In the genomic region with DNA sequence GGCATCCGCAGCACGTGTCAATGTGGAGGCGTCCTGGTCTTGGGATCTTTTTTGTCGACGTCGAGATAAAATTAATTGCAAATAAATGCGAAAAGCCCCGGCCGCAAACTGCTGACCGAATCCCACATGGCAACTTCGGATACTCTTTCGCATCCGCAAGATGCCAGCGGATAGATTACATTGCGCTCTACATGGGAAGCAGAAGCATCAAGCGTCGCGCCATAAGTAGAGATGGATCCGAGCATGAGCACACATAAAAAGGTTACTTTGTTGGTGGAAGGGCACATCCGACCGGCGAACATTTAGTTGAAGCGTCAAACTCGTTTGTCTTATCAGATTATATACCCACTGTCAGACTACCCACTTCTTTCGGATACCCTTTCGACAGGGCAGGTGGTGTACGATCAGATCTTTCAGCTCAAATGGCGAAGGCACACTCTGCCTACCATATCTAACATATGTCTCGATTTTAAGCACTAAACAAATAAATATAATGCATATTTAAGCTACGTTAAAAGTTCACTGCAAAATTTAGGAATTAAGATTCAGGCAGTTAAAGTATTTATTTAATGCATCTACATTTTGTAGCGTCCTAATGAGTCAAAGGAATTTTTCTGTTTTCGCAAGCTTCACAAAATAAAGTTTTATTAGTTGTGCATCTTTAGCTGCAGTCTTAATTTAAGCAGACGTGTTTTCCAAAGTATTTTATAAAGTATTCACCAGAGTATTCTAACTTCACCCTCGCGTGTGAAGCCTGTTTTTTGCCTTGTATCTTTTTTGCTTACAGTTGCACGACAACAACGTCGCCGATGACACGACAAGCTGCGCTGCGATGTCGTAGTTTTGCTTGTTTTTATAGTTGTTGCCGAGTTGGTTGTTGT, we compare ENCODE assay signal across 2 fruit fly cellular contexts.
TF ChIP-seq lines count a peak whose summit lies in the region.

No protein-coding gene starts in this region.

TF ChIP-seq in whole organism, embryonic, 481 proteins besides CTCF, POLR2A, EP300 and RAD21 (continued from another document):
- TF ChIP-seq CG14014 (GFP tag; IDR thresholded peaks at IDR 0.05; lab: Robert Waterston, UW) (0 out of 2 replicates have a peak, but pooled peaks have one; percentile 13), CG15011 (GFP tag; optimal IDR thresholded peaks at IDR 0.05; lab: Kevin White, UChicago) (peak; percentile 7), CG16813 (GFP tag; IDR thresholded peaks at IDR 0.05; lab: Robert Waterston, UW; ENCODE audit: partially characterized antibody) (no peak), chm (GFP tag; IDR thresholded peaks at IDR 0.05; lab: Robert Waterston, UW) (0 out of 2 replicates have a peak, but pooled peaks have one; percentile 41), sens (GFP tag; lab: Kevin White, UChicago) (peak; percentile 76), Oli (tag; optimal IDR thresholded peaks at IDR 0.05; lab: Kevin White, UChicago) (peak; percentile 37), dpn (GFP tag; optimal IDR thresholded peaks at IDR 0.05; lab: Kevin White, UChicago) (peak in 1 of 2 experiments; percentile 11), eve (GFP tag; optimal IDR thresholded peaks at IDR 0.05; lab: Kevin White, UChicago) (peak in 1 of 2 experiments; percentile 69), CG1603 (tag; optimal IDR thresholded peaks at IDR 0.05; lab: Kevin White, UChicago) (peak; percentile 7), sisA (GFP tag; IDR thresholded peaks at IDR 0.05; lab: Robert Waterston, UW) (no peak), row (GFP tag; IDR thresholded peaks at IDR 0.05; lab: Robert Waterston, UW) (peak; percentile 31; the same call in 2 of the 3 replicates), CG11247 (GFP tag; IDR thresholded peaks at IDR 0.05; lab: Robert Waterston, UW) (no peak), tx (GFP tag; optimal IDR thresholded peaks at IDR 0.05; lab: Kevin White, UChicago) (no peak), Asciz (GFP tag; optimal IDR thresholded peaks at IDR 0.05; lab: Kevin White, UChicago) (peak; percentile 12), z (GFP tag; IDR thresholded peaks at IDR 0.05; lab: Robert Waterston, UW) (0 out of 3 replicates have a peak, but pooled peaks have one; percentile 41), grn (GFP tag; optimal IDR thresholded peaks at IDR 0.05; lab: Kevin White, UChicago) (peak; percentile 82), bsh (GFP tag; optimal IDR thresholded peaks at IDR 0.05; lab: Kevin White, UChicago) (peak in 1 of 2 experiments; percentile 54), Hr51 (GFP tag; optimal IDR thresholded peaks at IDR 0.05; lab: Kevin White, UChicago) (peak in 1 of 2 experiments; percentile 4), CG11504 (tag; optimal IDR thresholded peaks at IDR 0.05; lab: Kevin White, UChicago) (peak; percentile 35), CG2120 (GFP tag; optimal IDR thresholded peaks at IDR 0.05; lab: Kevin White, UChicago) (peak; percentile 12), gem (tag; optimal IDR thresholded peaks at IDR 0.05; lab: Kevin White, UChicago) (peak; percentile 41), HLHmδ (GFP tag; optimal IDR thresholded peaks at IDR 0.05; lab: Kevin White, UChicago) (no peak), CG31388 (GFP tag; optimal IDR thresholded peaks at IDR 0.05; lab: Kevin White, UChicago) (no peak), tio (GFP tag; optimal IDR thresholded peaks at IDR 0.05; lab: Kevin White, UChicago) (peak; percentile 14)

TF ChIP-seq in whole organism, prepupa, 60 proteins besides CTCF, POLR2A, EP300 and RAD21 (continued from another document):
- TF ChIP-seq CG7368 (GFP tag; optimal IDR thresholded peaks at IDR 0.05; lab: Kevin White, UChicago) (no peak), CG6276 (GFP tag; optimal IDR thresholded peaks at IDR 0.05; lab: Kevin White, UChicago) (no peak), CG10669 (GFP tag; optimal IDR thresholded peaks at IDR 0.05; lab: Kevin White, UChicago) (peak; percentile 58), dac (GFP tag; optimal IDR thresholded peaks at IDR 0.05; lab: Kevin White, UChicago) (no peak), Smox (GFP tag; optimal IDR thresholded peaks at IDR 0.05; lab: Kevin White, UChicago) (peak; percentile 46), CG31627 (GFP tag; optimal IDR thresholded peaks at IDR 0.05; lab: Kevin White, UChicago) (peak; percentile 19), CG4318 (GFP tag; optimal IDR thresholded peaks at IDR 0.05; lab: Kevin White, UChicago) (peak; percentile 59), spab (GFP tag; optimal IDR thresholded peaks at IDR 0.05; lab: Kevin White, UChicago) (peak; percentile 67), CG3032 (tag; optimal IDR thresholded peaks at IDR 0.05; lab: Kevin White, UChicago) (peak; percentile 55), CG6854 (GFP tag; optimal IDR thresholded peaks at IDR 0.05; lab: Kevin White, UChicago) (no peak), vri (GFP tag; optimal IDR thresholded peaks at IDR 0.05; lab: Kevin White, UChicago) (no peak), Hr4 (GFP tag; optimal IDR thresholded peaks at IDR 0.05; lab: Kevin White, UChicago) (peak; percentile 44), fd59A (GFP tag; optimal IDR thresholded peaks at IDR 0.05; lab: Kevin White, UChicago) (peak; percentile 75), Eip78C (GFP tag; lab: Kevin White, UChicago) (peak; percentile 95), net (GFP tag; optimal IDR thresholded peaks at IDR 0.05; lab: Kevin White, UChicago) (peak; percentile 26), Hr38 (GFP tag; optimal IDR thresholded peaks at IDR 0.05; lab: Kevin White, UChicago) (no peak), Eip93F (GFP tag; optimal IDR thresholded peaks at IDR 0.05; lab: Kevin White, UChicago) (no peak), cyc (GFP tag; optimal IDR thresholded peaks at IDR 0.05; lab: Kevin White, UChicago) (peak; percentile 52), lz (GFP tag; optimal IDR thresholded peaks at IDR 0.05; lab: Kevin White, UChicago) (peak; percentile 47), Eip75B (GFP tag; optimal IDR thresholded peaks at IDR 0.05; lab: Kevin White, UChicago) (peak; percentile 57), CG1621 (tag; optimal IDR thresholded peaks at IDR 0.05; lab: Kevin White, UChicago) (peak; percentile 45), Lpt (GFP tag; optimal IDR thresholded peaks at IDR 0.05; lab: Kevin White, UChicago) (no peak), Blimp-1 (GFP tag; optimal IDR thresholded peaks at IDR 0.05; lab: Kevin White, UChicago) (no peak), Hr39 (GFP tag; optimal IDR thresholded peaks at IDR 0.05; lab: Kevin White, UChicago) (peak; percentile 46), CG32006 (GFP tag; optimal IDR thresholded peaks at IDR 0.05; lab: Kevin White, UChicago) (peak; percentile 79), CG10631 (GFP tag; optimal IDR thresholded peaks at IDR 0.05; lab: Kevin White, UChicago) (peak; percentile 70), CG6163 (GFP tag; IDR thresholded peaks at IDR 0.05; lab: Robert Waterston, UW) (peak; percentile 36; the same call in 1 of the 3 replicates), CG3919 (GFP tag; optimal IDR thresholded peaks at IDR 0.05; lab: Kevin White, UChicago) (peak; percentile 65), OdsH (GFP tag; optimal IDR thresholded peaks at IDR 0.05; lab: Kevin White, UChicago) (peak; percentile 58), CG15336 (GFP tag; IDR thresholded peaks at IDR 0.05; lab: Robert Waterston, UW) (no peak), svp (GFP tag; lab: Kevin White, UChicago) (peak; percentile 79), CG9139 (GFP tag; optimal IDR thresholded peaks at IDR 0.05; lab: Kevin White, UChicago) (no peak), ss (GFP tag; optimal IDR thresholded peaks at IDR 0.05; lab: Kevin White, UChicago) (peak; percentile 49 to 89), acj6 (GFP tag; optimal IDR thresholded peaks at IDR 0.05; lab: Kevin White, UChicago) (peak; percentile 58), esn (GFP tag; optimal IDR thresholded peaks at IDR 0.05; lab: Kevin White, UChicago) (peak; percentile 65), Gug (GFP tag; IDR thresholded peaks at IDR 0.05; lab: Robert Waterston, UW) (no peak), Sox15 (GFP tag; optimal IDR thresholded peaks at IDR 0.05; lab: Kevin White, UChicago) (peak; percentile 59), CG8119 (GFP tag; IDR thresholded peaks at IDR 0.05; lab: Robert Waterston, UW) (0 out of 3 replicates have a peak, but pooled peaks have one; percentile 14), CG8319 (GFP tag; optimal IDR thresholded peaks at IDR 0.05; lab: Kevin White, UChicago) (no peak), CG11902 (GFP tag; optimal IDR thresholded peaks at IDR 0.05; lab: Kevin White, UChicago) (peak; percentile 43), eg (GFP tag; IDR thresholded peaks at IDR 0.05; lab: Robert Waterston, UW) (no peak), salr (GFP tag; optimal IDR thresholded peaks at IDR 0.05; lab: Kevin White, UChicago) (peak in 1 of 2 experiments; percentile 73)
